Worm (Caenorhabditis elegans) whole organism, dauer: ENCODE results near the gene slcr-46.2.

ENCODE experiments used
- unc-62 ChIP-seq: sonication (generic microtip); optimal IDR thresholded peaks from 2 replicates; lab custom pipeline; 2017; ENCODE audit warnings: missing biosample characterization, missing genetic modification reagents, missing genetic modification characterization

slcr-46.2 gene

DNA sequence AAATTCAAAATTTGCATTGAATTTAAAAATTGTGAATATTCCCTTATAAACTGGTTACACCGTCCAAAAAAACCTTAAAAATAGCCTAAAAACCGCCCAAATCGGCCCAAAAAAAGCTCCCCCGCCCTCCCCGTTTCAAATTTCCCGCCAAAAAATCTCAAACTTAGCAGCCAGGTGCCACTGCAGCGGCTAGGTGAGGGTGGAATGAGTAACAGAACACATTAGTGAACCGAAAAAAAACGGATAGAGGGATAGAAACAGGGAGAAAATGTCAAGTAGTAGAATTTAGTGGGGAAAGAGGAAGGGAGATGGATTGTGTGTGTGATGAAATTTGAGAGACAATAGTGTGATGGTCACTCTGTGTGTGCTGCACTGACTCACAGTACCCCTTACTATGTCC, 38.0 kb downstream of the slcr-46.2 start:
- no peak for TF ChIP-seq unc-62 (GFP tag; lab: Kevin White, UChicago)

DNA sequence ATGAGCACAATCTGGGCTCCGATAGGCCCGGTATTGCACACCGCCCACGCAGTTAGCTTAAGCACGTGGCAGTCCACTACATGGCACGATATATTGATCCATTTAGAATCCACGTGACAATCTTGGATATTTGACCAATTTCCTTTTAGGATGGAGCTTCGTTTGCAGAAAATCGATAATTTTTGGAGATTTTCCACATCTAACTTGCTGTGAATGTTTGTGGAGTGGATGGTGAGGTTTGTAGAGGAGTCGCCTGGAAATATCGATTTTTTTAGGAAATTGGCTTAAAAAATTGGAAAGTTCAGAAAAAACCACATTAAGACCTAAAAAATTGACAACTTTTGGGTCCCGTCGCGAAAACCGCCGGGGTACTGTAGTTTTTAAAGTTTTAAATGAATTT, 52.6 kb downstream of the slcr-46.2 start:
- TF ChIP-seq unc-62 (GFP tag; lab: Kevin White, UChicago): no peak
